Worm (Caenorhabditis elegans) whole organism, L1 larva: ENCODE results near the gene cnc-11.

Source experiments
- C34B4.2 ChIP-seq: sonication (generic microtip); optimal IDR thresholded peaks from 2 replicates; lab custom pipeline; 2017; ENCODE audit warnings: mild to moderate bottlenecking, missing genetic modification characterization, missing compliant biosample characterization
- aly-2 ChIP-seq: fragments of 150-350 bp; optimal IDR thresholded peaks from 2 replicates; lab custom pipeline; 2014; ENCODE audit warnings: missing biosample characterization, missing genetic modification characterization
- ama-1 ChIP-seq: fragments of 150-350 bp; optimal IDR thresholded peaks from 2 replicates; lab custom pipeline; 2014
- fkh-8 ChIP-seq: sonication (generic microtip); optimal IDR thresholded peaks from 2 replicates; lab custom pipeline; 2016; ENCODE audit warnings: mild to moderate bottlenecking, missing genetic modification characterization, missing compliant biosample characterization
- hpl-2 ChIP-seq: fragments of 150-350 bp; optimal IDR thresholded peaks from 2 replicates; lab custom pipeline; 2014; ENCODE audit warnings: missing biosample characterization, missing genetic modification reagents, missing genetic modification characterization
- jun-1 ChIP-seq: fragments of 150-350 bp; optimal IDR thresholded peaks from 2 replicates; lab custom pipeline; 2014; ENCODE audit warnings: missing biosample characterization, missing genetic modification reagents, missing genetic modification characterization
- mab-9 ChIP-seq: fragments of 200-800 bp; sonication (Bioruptor generic); IDR thresholded peaks from 2 replicates; pipeline ENCODE4 v1.3.6; 2022; ENCODE audit warnings: missing genetic modification reagents, missing genetic modification characterization, missing compliant biosample characterization
- nhr-76 ChIP-seq: sonication (generic microtip); optimal IDR thresholded peaks from 2 replicates; lab custom pipeline; 2017; ENCODE audit warnings: missing biosample characterization, missing genetic modification characterization
- nhr-77 ChIP-seq: fragments of 150-350 bp; optimal IDR thresholded peaks from 2 replicates; lab custom pipeline; 2014; ENCODE audit warnings: missing biosample characterization, missing genetic modification characterization
- pqm-1 ChIP-seq: sonication (generic microtip); optimal IDR thresholded peaks from 3 replicates; lab custom pipeline; 2017; ENCODE audit warnings: missing biosample characterization, missing genetic modification characterization
- unc-62 ChIP-seq: fragments of 150-350 bp; optimal IDR thresholded peaks from 2 replicates; lab custom pipeline; 2014; ENCODE audit warnings: missing biosample characterization, missing genetic modification reagents, missing genetic modification characterization
- unc-98 ChIP-seq: fragments of 200-800 bp; sonication (Bioruptor generic); IDR thresholded peaks from 2 replicates; pipeline ENCODE4 v1.3.6; 2022; ENCODE audit warnings: missing genetic modification characterization, missing compliant biosample characterization
- xbp-1 ChIP-seq: sonication (generic microtip); optimal IDR thresholded peaks from 2 replicates; lab custom pipeline; 2016; ENCODE audit warnings: missing genetic modification characterization, missing compliant biosample characterization

ce11 chrV:1460069-1460468, 17.9 kb downstream of the cnc-11 start, which contains the start of gene hacd-1:
- TF ChIP-seq unc-98 (GFP tag; lab: Robert Waterston, UW) (no peak), ama-1 (lab: Kevin White, UChicago) (no peak), nhr-76 (tag; lab: Kevin White, UChicago) (no peak), xbp-1 (no peak), C34B4.2 (no peak), nhr-77 (tag; lab: Kevin White, UChicago) (no peak), mab-9 (no peak), hpl-2 (no peak), jun-1 (tag; lab: Kevin White, UChicago) (no peak), aly-2 (tag; lab: Kevin White, UChicago) (no peak), unc-62 (no peak), pqm-1 (tag; lab: Kevin White, UChicago) (no peak), fkh-8 (tag; lab: Kevin White, UChicago) (no peak)
